Fruit fly (Drosophila melanogaster): ENCODE results near the gene CG13293.

DNA sequence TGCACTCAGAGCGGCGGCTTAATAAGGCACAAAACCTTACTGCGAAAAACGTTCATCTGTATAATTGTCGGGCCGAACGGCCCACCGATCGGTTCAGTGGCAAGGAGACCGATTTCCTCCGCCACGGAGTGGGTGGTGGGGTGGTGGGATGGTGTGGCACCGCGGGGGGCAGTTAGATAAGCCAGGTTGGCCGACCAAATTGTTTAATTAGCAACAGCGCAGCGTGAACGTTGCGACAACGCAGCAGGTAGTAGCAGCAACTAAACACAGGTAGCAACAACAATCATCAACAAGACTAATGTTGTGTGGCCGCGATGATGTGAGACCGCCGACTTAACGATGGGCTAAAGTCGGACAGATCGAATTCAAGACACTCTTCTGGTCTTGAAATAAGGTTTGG is 14.5 kb upstream of the CG13293 start:
- TF ChIP-seq ap (GFP tag; IDR thresholded peaks at IDR 0.05): no peak
- no peak for TF ChIP-seq unpg (GFP tag; optimal IDR thresholded peaks at IDR 0.05)
- TF ChIP-seq CG5953 (GFP tag; IDR thresholded peaks at IDR 0.05): no peak
- TF ChIP-seq crp (GFP tag; optimal IDR thresholded peaks at IDR 0.05): no peak
- no peak for TF ChIP-seq Atf3 (GFP tag; optimal IDR thresholded peaks at IDR 0.05)
- TF ChIP-seq CG11398 (GFP tag; optimal IDR thresholded peaks at IDR 0.05): no peak
- no peak for TF ChIP-seq Spps (tag; optimal IDR thresholded peaks at IDR 0.05)
- TF ChIP-seq ham (GFP tag; IDR thresholded peaks at IDR 0.05): no peak
- TF ChIP-seq CG3407 (GFP tag; optimal IDR thresholded peaks at IDR 0.05): no peak
- no peak for TF ChIP-seq crol (GFP tag; IDR thresholded peaks at IDR 0.05)
- TF ChIP-seq wdn (GFP tag; IDR thresholded peaks at IDR 0.05): no peak
- no peak for TF ChIP-seq danr (GFP tag; IDR thresholded peaks at IDR 0.05)
- TF ChIP-seq CG12942 (GFP tag; optimal IDR thresholded peaks at IDR 0.05): no peak
